Fruit fly (Drosophila melanogaster) whole organism, embryonic: ENCODE data around the gene mRpS18B.
A peak's percentile ranks its signal among the peaks of the same experiment; 100 is the strongest.

Experiments
- Abd-B ChIP-seq: fragments of 200-800 bp; sonication (Bioruptor generic); optimal IDR thresholded peaks from 2 replicates; lab custom pipeline; 2018; ENCODE audit warnings: missing biosample characterization, mild to moderate bottlenecking, missing genetic modification characterization, moderate library complexity
- Adf1 ChIP-seq: fragments of 200-800 bp; sonication (Bioruptor generic); IDR thresholded peaks from 2 replicates; pipeline ENCODE4 v1.3.6; 2022; ENCODE audit warnings: missing biosample characterization, missing genetic modification characterization
- Blimp-1 ChIP-seq: fragments of 200-800 bp; sonication (Bioruptor generic); optimal IDR thresholded peaks from 3 replicates; lab custom pipeline; 2018; ENCODE audit warnings: missing biosample characterization, missing genetic modification characterization, mild to moderate bottlenecking, moderate library complexity, missing genetic modification reagents
- CG11093 ChIP-seq: fragments of 200-800 bp; sonication (Bioruptor generic); IDR thresholded peaks from 3 replicates; pipeline ENCODE4 v1.3.6; 2022; ENCODE audit warnings: missing biosample characterization, missing genetic modification characterization
- CG12155 ChIP-seq: fragments of 200-800 bp; sonication (Bioruptor generic); optimal IDR thresholded peaks from 3 replicates; lab custom pipeline; 2016; ENCODE audit warnings: missing biosample characterization, missing genetic modification characterization
- CG12236 ChIP-seq: fragments of 200-800 bp; sonication (Bioruptor generic); optimal IDR thresholded peaks from 2 replicates; lab custom pipeline; 2016; ENCODE audit warnings: missing biosample characterization, missing genetic modification characterization
- CG1233 ChIP-seq: fragments of 200-800 bp; sonication (Bioruptor generic); optimal IDR thresholded peaks from 4 replicates; lab custom pipeline; 2018; ENCODE audit warnings: missing biosample characterization, mild to moderate bottlenecking, missing genetic modification characterization
- CG13287 ChIP-seq: fragments of 200-800 bp; sonication (Bioruptor generic); IDR thresholded peaks from 2 replicates; pipeline ENCODE4 v1.3.6; 2022; ENCODE audit warnings: missing biosample characterization, missing genetic modification characterization; ENCODE audit not compliant: partially characterized antibody
- CG14965 ChIP-seq: fragments of 200-800 bp; sonication (Bioruptor generic); optimal IDR thresholded peaks from 2 replicates; lab custom pipeline; 2016; ENCODE audit warnings: missing biosample characterization, missing genetic modification characterization, borderline replicate concordance
- CG15269 ChIP-seq: fragments of 200-800 bp; sonication (Bioruptor generic); optimal IDR thresholded peaks from 2 replicates; lab custom pipeline; 2018; ENCODE audit warnings: missing biosample characterization, mild to moderate bottlenecking, missing genetic modification characterization, moderate library complexity
- CG15479 ChIP-seq: fragments of 200-800 bp; sonication (Bioruptor generic); optimal IDR thresholded peaks from 3 replicates; lab custom pipeline; 2019; ENCODE audit warnings: missing biosample characterization, mild to moderate bottlenecking, missing genetic modification characterization, moderate library complexity
- CG1647 ChIP-seq: fragments of 200-800 bp; sonication (Bioruptor generic); optimal IDR thresholded peaks from 3 replicates; lab custom pipeline; 2016; ENCODE audit warnings: missing biosample characterization, missing genetic modification characterization
- CG16813 ChIP-seq: fragments of 200-800 bp; sonication (Bioruptor generic); IDR thresholded peaks from 3 replicates; pipeline ENCODE4 v1.3.6; 2022; ENCODE audit warnings: missing biosample characterization, missing genetic modification characterization; ENCODE audit not compliant: partially characterized antibody
- CG1792 ChIP-seq: fragments of 200-800 bp; sonication (Bioruptor generic); optimal IDR thresholded peaks from 2 replicates; lab custom pipeline; 2016; ENCODE audit warnings: missing biosample characterization, missing genetic modification characterization
- CG3065 ChIP-seq: fragments of 200-800 bp; sonication (Bioruptor generic); optimal IDR thresholded peaks from 2 replicates; lab custom pipeline; 2016; ENCODE audit warnings: missing biosample characterization, missing genetic modification characterization
- CG32532 ChIP-seq: fragments of 200-800 bp; sonication (Bioruptor generic); IDR thresholded peaks from 2 replicates; pipeline ENCODE4 v1.3.6; 2022; ENCODE audit warnings: missing biosample characterization, missing genetic modification characterization
- CG4282 ChIP-seq: fragments of 200-800 bp; sonication (Bioruptor generic); optimal IDR thresholded peaks from 2 replicates; lab custom pipeline; 2016; ENCODE audit warnings: missing biosample characterization, missing genetic modification characterization
- CG5180 ChIP-seq: fragments of 200-800 bp; sonication (Bioruptor generic); optimal IDR thresholded peaks from 3 replicates; lab custom pipeline; 2017; ENCODE audit warnings: missing biosample characterization, missing genetic modification characterization, mild to moderate bottlenecking, moderate library complexity, missing genetic modification reagents
- CG9609 ChIP-seq: fragments of 200-800 bp; sonication (Bioruptor generic); optimal IDR thresholded peaks from 3 replicates; lab custom pipeline; 2016; ENCODE audit warnings: missing biosample characterization, missing genetic modification characterization
- CrebB ChIP-seq: fragments of 200-800 bp; sonication (Bioruptor generic); optimal IDR thresholded peaks from 3 replicates; lab custom pipeline; 2018; ENCODE audit warnings: missing biosample characterization, mild to moderate bottlenecking, missing genetic modification characterization
- D ChIP-seq, 2 experiments: fragments of 200-800 bp in 1 of 2; fragments of >200 bp in 1 of 2; sonication (Bioruptor generic) in 1 of 2; optimal IDR thresholded peaks; 2 replicates in 1 of 2; 3 replicates in 1 of 2; lab custom pipeline; 2017; ENCODE audit warnings: mild to moderate bottlenecking in 1 of 2, missing biosample characterization in 1 of 2, missing genetic modification characterization in 1 of 2, missing genetic modification reagents in 1 of 2
- D19A ChIP-seq: fragments of 200-800 bp; optimal IDR thresholded peaks from 3 replicates; lab custom pipeline; 2019; ENCODE audit warnings: missing biosample characterization, mild to moderate bottlenecking, missing genetic modification characterization, moderate library complexity
- Deaf1 ChIP-seq: fragments of 200-800 bp; optimal IDR thresholded peaks from 3 replicates; lab custom pipeline; 2019; ENCODE audit warnings: missing biosample characterization, mild to moderate bottlenecking, missing genetic modification characterization, moderate library complexity
- Dek ChIP-seq: fragments of 200-800 bp; sonication (Bioruptor generic); optimal IDR thresholded peaks from 3 replicates; lab custom pipeline; 2019; ENCODE audit warnings: missing biosample characterization, mild to moderate bottlenecking, missing genetic modification characterization, moderate library complexity
- Fer3 ChIP-seq: fragments of 200-800 bp; sonication (Bioruptor generic); optimal IDR thresholded peaks from 2 replicates; lab custom pipeline; 2018; ENCODE audit warnings: missing biosample characterization, mild to moderate bottlenecking, missing genetic modification characterization, moderate library complexity
- GATAe ChIP-seq: fragments of 200-800 bp; sonication (Bioruptor generic); conservative IDR thresholded peaks from 2 replicates; pipeline ENCODE4 v1.3.6; 2022; ENCODE audit warnings: missing biosample characterization, missing genetic modification characterization
- Hmx ChIP-seq: fragments of 200-800 bp; sonication (Bioruptor generic); optimal IDR thresholded peaks from 2 replicates; lab custom pipeline; 2016; ENCODE audit warnings: missing biosample characterization, missing genetic modification characterization
- Meics ChIP-seq: fragments of 200-800 bp; sonication (Bioruptor generic); optimal IDR thresholded peaks from 2 replicates; lab custom pipeline; 2017; ENCODE audit warnings: missing biosample characterization, mild to moderate bottlenecking, missing genetic modification characterization
- Mrtf ChIP-seq: fragments of 200-800 bp; sonication (Bioruptor generic); IDR thresholded peaks from 3 replicates; pipeline ENCODE4 v1.3.6; 2022; ENCODE audit warnings: missing biosample characterization, missing genetic modification characterization
- PHDP ChIP-seq: fragments of 200-800 bp; sonication (Bioruptor generic); optimal IDR thresholded peaks from 3 replicates; lab custom pipeline; 2018; ENCODE audit warnings: missing biosample characterization, mild to moderate bottlenecking, missing genetic modification characterization, moderate library complexity
- Sox102F ChIP-seq: fragments of 200-800 bp; sonication (Bioruptor generic); optimal IDR thresholded peaks from 2 replicates; lab custom pipeline; 2018; ENCODE audit warnings: missing biosample characterization, mild to moderate bottlenecking, missing genetic modification characterization, moderate library complexity
- Ssrp ChIP-seq: fragments of 200-800 bp; sonication (Bioruptor generic); optimal IDR thresholded peaks from 2 replicates; lab custom pipeline; 2018; ENCODE audit warnings: missing biosample characterization, mild to moderate bottlenecking, missing genetic modification characterization, moderate library complexity
- Vsx1 ChIP-seq: fragments of 200-800 bp; sonication (Bioruptor generic); optimal IDR thresholded peaks from 2 replicates; lab custom pipeline; 2017; ENCODE audit warnings: missing biosample characterization, mild to moderate bottlenecking, missing genetic modification characterization, missing genetic modification reagents
- ara ChIP-seq: fragments of 200-800 bp; sonication (Bioruptor generic); IDR thresholded peaks from 2 replicates; pipeline ENCODE4 v1.3.6; 2022; ENCODE audit warnings: missing biosample characterization, missing genetic modification characterization
- chinmo ChIP-seq: fragments of 200-800 bp; sonication (Bioruptor generic); IDR thresholded peaks from 4 replicates; pipeline ENCODE4 v1.3.6; 2022; ENCODE audit warnings: missing biosample characterization, missing genetic modification characterization; ENCODE audit not compliant: partially characterized antibody
- corto ChIP-seq: fragments of 200-800 bp; sonication (Bioruptor generic); optimal IDR thresholded peaks from 2 replicates; lab custom pipeline; 2016; ENCODE audit warnings: missing biosample characterization, mild to moderate bottlenecking, missing genetic modification characterization, moderate library complexity
- danr ChIP-seq: fragments of 200-800 bp; sonication (Bioruptor generic); IDR thresholded peaks from 2 replicates; pipeline ENCODE4 v1.3.6; 2022; ENCODE audit warnings: missing biosample characterization, missing genetic modification characterization
- dimm ChIP-seq: fragments of 200-800 bp; sonication (Bioruptor generic); IDR thresholded peaks from 2 replicates; pipeline ENCODE4 v1.3.6; 2022; ENCODE audit warnings: missing biosample characterization, missing genetic modification characterization
- en ChIP-seq: fragments of 200-800 bp; sonication (Bioruptor generic); optimal IDR thresholded peaks from 2 replicates; lab custom pipeline; 2016; ENCODE audit warnings: missing biosample characterization, missing genetic modification characterization
- eve ChIP-seq, 2 experiments: fragments of >200 bp; optimal IDR thresholded peaks; 2 replicates each; lab custom pipeline; 2017; ENCODE audit warnings: missing biosample characterization in 2 of 2, missing genetic modification characterization in 2 of 2
- gro ChIP-seq: fragments of 200-800 bp; sonication (Bioruptor generic); optimal IDR thresholded peaks from 2 replicates; lab custom pipeline; 2016; ENCODE audit warnings: missing biosample characterization, missing genetic modification characterization
- gt ChIP-seq: fragments of 200-800 bp; sonication (Bioruptor generic); IDR thresholded peaks from 2 replicates; pipeline ENCODE4 v1.3.6; 2022; ENCODE audit warnings: missing biosample characterization, missing genetic modification characterization
- ken ChIP-seq: fragments of 200-800 bp; sonication (Bioruptor generic); IDR thresholded peaks from 3 replicates; pipeline ENCODE4 v1.3.6; 2022; ENCODE audit warnings: missing biosample characterization, missing genetic modification characterization
- luna ChIP-seq: fragments of 200-800 bp; sonication (Bioruptor generic); optimal IDR thresholded peaks from 2 replicates; lab custom pipeline; 2016; ENCODE audit warnings: missing biosample characterization, missing genetic modification characterization
- pnt ChIP-seq: fragments of 200-800 bp; sonication (Bioruptor generic); optimal IDR thresholded peaks from 3 replicates; lab custom pipeline; 2016; ENCODE audit warnings: missing biosample characterization, missing genetic modification characterization
- sqz ChIP-seq: fragments of 200-800 bp; sonication (Bioruptor generic); optimal IDR thresholded peaks from 3 replicates; lab custom pipeline; 2018; ENCODE audit warnings: missing biosample characterization, mild to moderate bottlenecking, missing genetic modification characterization
- stwl ChIP-seq: fragments of 200-800 bp; sonication (Bioruptor generic); optimal IDR thresholded peaks from 3 replicates; lab custom pipeline; 2018; ENCODE audit warnings: missing biosample characterization, mild to moderate bottlenecking, missing genetic modification characterization, moderate library complexity
- vnd ChIP-seq: fragments of 200-800 bp; sonication (Bioruptor generic); IDR thresholded peaks from 3 replicates; pipeline ENCODE4 v1.3.6; 2022; ENCODE audit warnings: missing biosample characterization, missing genetic modification characterization; ENCODE audit not compliant: partially characterized antibody

mRpS18B gene

DNA sequence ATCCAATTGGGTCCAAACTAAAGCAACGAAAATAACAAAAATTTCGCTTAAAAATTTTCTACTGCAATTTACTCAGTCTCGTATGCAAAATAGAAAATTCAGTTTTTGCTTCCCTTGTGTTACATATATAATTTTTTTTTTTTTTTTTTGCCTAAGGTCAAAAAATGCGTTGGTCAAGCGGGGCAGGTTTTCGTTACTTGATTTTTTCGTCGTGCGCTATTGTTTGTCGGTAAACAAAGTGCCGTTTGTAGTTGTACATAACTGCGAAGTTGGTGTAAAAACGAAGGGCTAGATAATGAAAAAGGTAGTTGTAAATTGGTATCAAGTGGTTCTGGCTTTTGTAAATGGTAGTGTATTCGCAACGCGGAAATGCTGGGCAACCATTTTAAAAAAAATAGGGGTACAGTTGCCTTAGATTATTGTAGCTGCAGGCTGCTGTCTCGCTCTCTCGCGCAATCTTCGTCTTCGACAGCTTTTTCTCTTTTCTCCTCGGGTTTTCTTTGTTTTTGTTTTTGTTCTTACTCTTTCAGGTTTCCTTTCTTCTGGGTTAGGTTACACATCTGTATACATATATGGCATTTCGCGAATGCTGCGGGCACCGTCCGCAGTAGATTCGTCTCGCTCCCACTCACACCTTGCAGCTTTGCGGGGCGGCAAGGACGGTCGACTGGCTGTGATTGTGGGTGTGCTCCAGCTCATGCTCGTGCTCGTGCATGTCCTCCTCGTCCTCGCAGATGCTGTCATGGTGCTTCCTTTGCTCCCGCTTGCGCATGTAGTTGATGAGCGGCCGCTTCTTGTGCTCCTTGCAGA lies 14.7 kb downstream of the mRpS18B start (continued):
- TF ChIP-seq CG16813 (no peak), gro (no peak), en (GFP tag; lab: Kevin White, UChicago) (no peak), Mrtf (no peak), Sox102F (GFP tag; lab: Kevin White, UChicago) (peak; percentile 15), dimm (GFP tag; lab: Robert Waterston, UW) (no peak), Abd-B (no peak), CG1233 (GFP tag; lab: Kevin White, UChicago) (no peak), stwl (no peak), CG11093 (0 out of 3 replicates have a peak, but pooled peaks have one; percentile 20), CG15269 (tag; lab: Kevin White, UChicago) (no peak), CG9609 (GFP tag; lab: Kevin White, UChicago) (no peak), eve (GFP tag; optimal IDR thresholded peaks at IDR 0.05; lab: Kevin White, UChicago) (peak in 1 of 2 experiments; percentile 54), CG3065 (GFP tag; lab: Kevin White, UChicago) (no peak), PHDP (tag; lab: Kevin White, UChicago) (no peak), CG4282 (GFP tag; lab: Kevin White, UChicago) (no peak), GATAe (no peak), gt (GFP tag; lab: Robert Waterston, UW) (no peak), luna (no peak), Adf1 (GFP tag; lab: Robert Waterston, UW) (no peak), Deaf1 (peak; percentile 16), Blimp-1 (no peak), Meics (GFP tag; lab: Kevin White, UChicago) (peak; percentile 95), corto (GFP tag; lab: Kevin White, UChicago) (no peak), CG32532 (GFP tag; lab: Robert Waterston, UW) (no peak), D19A (no peak), Ssrp (tag; lab: Kevin White, UChicago) (no peak), sqz (GFP tag; lab: Kevin White, UChicago) (peak; percentile 16), CG5180 (GFP tag; lab: Kevin White, UChicago) (no peak), Vsx1 (GFP tag; lab: Kevin White, UChicago) (no peak), D (optimal IDR thresholded peaks at IDR 0.05; lab: Kevin White, UChicago) (no peak), D (GFP tag; optimal IDR thresholded peaks at IDR 0.05; lab: Kevin White, UChicago) (no peak), CG14965 (no peak), danr (GFP tag; lab: Robert Waterston, UW) (no peak), Dek (tag; lab: Kevin White, UChicago) (no peak), CG1647 (GFP tag; lab: Kevin White, UChicago) (no peak), Hmx (GFP tag; lab: Kevin White, UChicago) (no peak), CG1792 (GFP tag; lab: Kevin White, UChicago) (no peak), pnt (GFP tag; lab: Kevin White, UChicago) (no peak), CG12236 (no peak), CG12155 (GFP tag; lab: Kevin White, UChicago) (no peak), ken (GFP tag; lab: Robert Waterston, UW) (0 out of 3 replicates have a peak, but pooled peaks have one; percentile 41), CrebB (tag; lab: Kevin White, UChicago) (no peak), CG13287 (GFP tag; lab: Robert Waterston, UW) (no peak), CG15479 (GFP tag; lab: Kevin White, UChicago) (no peak), chinmo (GFP tag; lab: Robert Waterston, UW) (0 out of 4 replicates have a peak, but pooled peaks have one; percentile 45), vnd (GFP tag; lab: Robert Waterston, UW) (no peak), Fer3 (no peak), ara (GFP tag; lab: Robert Waterston, UW) (no peak)
